Fruit fly (Drosophila melanogaster) whole organism, embryonic: Measurements from ENCODE around the gene CG15282.

Experiments used
- Adf1 ChIP-seq: fragments of 200-800 bp; sonication (Bioruptor generic); IDR thresholded peaks from 2 replicates; pipeline ENCODE4 v1.3.6; 2022; ENCODE audit warnings: missing biosample characterization, missing genetic modification characterization
- BEAF-32 ChIP-seq: fragments of 200-800 bp; sonication (Bioruptor generic); optimal IDR thresholded peaks from 3 replicates; lab custom pipeline; 2017; ENCODE audit warnings: missing biosample characterization, missing genetic modification characterization, mild to moderate bottlenecking, moderate library complexity, missing genetic modification reagents
- CG1024 ChIP-seq: fragments of 200-800 bp; sonication (Bioruptor generic); IDR thresholded peaks from 2 replicates; pipeline ENCODE4 v1.3.6; 2022; ENCODE audit warnings: missing biosample characterization, missing genetic modification characterization
- CG10366 ChIP-seq: fragments of 200-800 bp; sonication (Bioruptor generic); IDR thresholded peaks from 2 replicates; pipeline ENCODE4 v1.3.6; 2022; ENCODE audit warnings: missing biosample characterization, missing genetic modification characterization
- CG11560 ChIP-seq: fragments of 200-800 bp; sonication (Bioruptor generic); IDR thresholded peaks from 3 replicates; pipeline ENCODE4 v1.3.6; 2022; ENCODE audit warnings: missing biosample characterization, missing genetic modification characterization
- CG12155 ChIP-seq: fragments of 200-800 bp; sonication (Bioruptor generic); optimal IDR thresholded peaks from 3 replicates; lab custom pipeline; 2016; ENCODE audit warnings: missing biosample characterization, missing genetic modification characterization
- CG12236 ChIP-seq: fragments of 200-800 bp; sonication (Bioruptor generic); optimal IDR thresholded peaks from 2 replicates; lab custom pipeline; 2016; ENCODE audit warnings: missing biosample characterization, missing genetic modification characterization
- CG12744 ChIP-seq: fragments of 200-800 bp; sonication (Bioruptor generic); optimal IDR thresholded peaks from 2 replicates; lab custom pipeline; 2016; ENCODE audit warnings: missing biosample characterization, missing genetic modification characterization
- CG14965 ChIP-seq: fragments of 200-800 bp; sonication (Bioruptor generic); optimal IDR thresholded peaks from 2 replicates; lab custom pipeline; 2016; ENCODE audit warnings: missing biosample characterization, missing genetic modification characterization, borderline replicate concordance
- CG15601 ChIP-seq: fragments of 200-800 bp; sonication (Bioruptor generic); optimal IDR thresholded peaks from 3 replicates; lab custom pipeline; 2019; ENCODE audit warnings: missing biosample characterization, mild to moderate bottlenecking, missing genetic modification characterization, moderate library complexity
- CG2120 ChIP-seq: fragments of 200-800 bp; sonication (Bioruptor generic); optimal IDR thresholded peaks from 3 replicates; lab custom pipeline; 2016; ENCODE audit warnings: missing biosample characterization, missing genetic modification characterization
- CG31365 ChIP-seq: fragments of 200-800 bp; sonication (Bioruptor generic); optimal IDR thresholded peaks from 2 replicates; lab custom pipeline; 2018; ENCODE audit warnings: missing biosample characterization, mild to moderate bottlenecking, missing genetic modification characterization
- CG3281 ChIP-seq: fragments of 200-800 bp; sonication (Bioruptor generic); optimal IDR thresholded peaks from 3 replicates; lab custom pipeline; 2017; ENCODE audit warnings: missing biosample characterization, mild to moderate bottlenecking, missing genetic modification characterization
- CG3407 ChIP-seq: fragments of 200-800 bp; sonication (Bioruptor generic); optimal IDR thresholded peaks from 2 replicates; lab custom pipeline; 2018; ENCODE audit warnings: missing biosample characterization, mild to moderate bottlenecking, missing genetic modification characterization
- CG34376 ChIP-seq: fragments of 200-800 bp; sonication (Bioruptor generic); optimal IDR thresholded peaks from 2 replicates; lab custom pipeline; 2018; ENCODE audit warnings: missing biosample characterization, mild to moderate bottlenecking, missing genetic modification characterization
- CG4328 ChIP-seq: fragments of 200-800 bp; sonication (Bioruptor generic); optimal IDR thresholded peaks from 3 replicates; lab custom pipeline; 2017; ENCODE audit warnings: missing biosample characterization, missing genetic modification reagents, missing genetic modification characterization
- CG4404 ChIP-seq: fragments of 200-800 bp; sonication (Bioruptor generic); IDR thresholded peaks from 2 replicates; pipeline ENCODE4 v1.3.6; 2022; ENCODE audit warnings: missing biosample characterization, missing genetic modification characterization
- CG4820 ChIP-seq: fragments of 200-800 bp; sonication (Bioruptor generic); optimal IDR thresholded peaks from 3 replicates; lab custom pipeline; 2016; ENCODE audit warnings: missing biosample characterization, missing genetic modification characterization
- CG5180 ChIP-seq: fragments of 200-800 bp; sonication (Bioruptor generic); optimal IDR thresholded peaks from 3 replicates; lab custom pipeline; 2017; ENCODE audit warnings: missing biosample characterization, missing genetic modification characterization, mild to moderate bottlenecking, moderate library complexity, missing genetic modification reagents
- CG5245 ChIP-seq: fragments of 200-800 bp; sonication (Bioruptor generic); optimal IDR thresholded peaks from 3 replicates; lab custom pipeline; 2016; ENCODE audit warnings: missing biosample characterization, missing genetic modification characterization
- CG6175 ChIP-seq: fragments of 200-800 bp; sonication (Bioruptor generic); IDR thresholded peaks from 3 replicates; pipeline ENCODE4 v1.3.6; 2022; ENCODE audit warnings: missing biosample characterization, missing genetic modification characterization
- CG6683 ChIP-seq: fragments of 200-800 bp; sonication (Bioruptor generic); optimal IDR thresholded peaks from 2 replicates; lab custom pipeline; 2017; ENCODE audit warnings: missing biosample characterization, mild to moderate bottlenecking, missing genetic modification characterization, missing genetic modification reagents
- CG6765 ChIP-seq: fragments of 200-800 bp; sonication (Bioruptor generic); optimal IDR thresholded peaks from 3 replicates; lab custom pipeline; 2017; ENCODE audit warnings: missing biosample characterization, mild to moderate bottlenecking, missing genetic modification characterization
- CG7928 ChIP-seq: fragments of 200-800 bp; sonication (Bioruptor generic); optimal IDR thresholded peaks from 2 replicates; lab custom pipeline; 2017; ENCODE audit warnings: missing biosample characterization, mild to moderate bottlenecking, missing genetic modification characterization
- CG8388 ChIP-seq: fragments of 200-800 bp; sonication (Bioruptor generic); optimal IDR thresholded peaks from 2 replicates; lab custom pipeline; 2019; ENCODE audit warnings: missing biosample characterization, mild to moderate bottlenecking, missing genetic modification characterization, moderate library complexity
- CG9876 ChIP-seq: fragments of 200-800 bp; sonication (Bioruptor generic); optimal IDR thresholded peaks from 2 replicates; lab custom pipeline; 2016; ENCODE audit warnings: missing biosample characterization, missing genetic modification characterization
- CG9932 ChIP-seq: fragments of 200-800 bp; sonication (Bioruptor generic); IDR thresholded peaks from 2 replicates; pipeline ENCODE4 v1.3.6; 2022; ENCODE audit warnings: missing biosample characterization, missing genetic modification characterization
- CoRest ChIP-seq: fragments of 200-800 bp; sonication (Bioruptor generic); optimal IDR thresholded peaks from 3 replicates; lab custom pipeline; 2018; ENCODE audit warnings: missing biosample characterization, mild to moderate bottlenecking, missing genetic modification characterization, moderate library complexity
- Deaf1 ChIP-seq: fragments of 200-800 bp; optimal IDR thresholded peaks from 3 replicates; lab custom pipeline; 2019; ENCODE audit warnings: missing biosample characterization, mild to moderate bottlenecking, missing genetic modification characterization, moderate library complexity
- Dip3 ChIP-seq: fragments of 200-800 bp; sonication (Bioruptor generic); optimal IDR thresholded peaks from 3 replicates; lab custom pipeline; 2016; ENCODE audit warnings: missing biosample characterization, missing genetic modification characterization
- Dll ChIP-seq: fragments of 200-800 bp; sonication (Bioruptor generic); IDR thresholded peaks from 4 replicates; pipeline ENCODE4 v1.3.6; 2022; ENCODE audit warnings: missing biosample characterization, missing genetic modification characterization; ENCODE audit not compliant: partially characterized antibody
- HLH4C ChIP-seq: fragments of 200-800 bp; sonication (Bioruptor generic); IDR thresholded peaks from 3 replicates; pipeline ENCODE4 v1.3.6; 2022; ENCODE audit warnings: missing biosample characterization, missing genetic modification characterization; ENCODE audit not compliant: partially characterized antibody
- Hr3 ChIP-seq: fragments of 200-800 bp; sonication (Bioruptor generic); optimal IDR thresholded peaks from 3 replicates; lab custom pipeline; 2016; ENCODE audit warnings: missing biosample characterization, missing genetic modification characterization
- Nf-YA ChIP-seq: fragments of 200-800 bp; sonication (Bioruptor generic); IDR thresholded peaks from 2 replicates; pipeline ENCODE4 v1.3.6; 2022; ENCODE audit warnings: missing biosample characterization, missing genetic modification characterization
- Oli ChIP-seq: fragments of 200-800 bp; sonication (Bioruptor generic); optimal IDR thresholded peaks from 2 replicates; lab custom pipeline; 2018; ENCODE audit warnings: missing biosample characterization, mild to moderate bottlenecking, missing genetic modification characterization, moderate library complexity
- bigmax ChIP-seq: fragments of 200-800 bp; sonication (Bioruptor generic); optimal IDR thresholded peaks from 2 replicates; lab custom pipeline; 2018; ENCODE audit warnings: missing biosample characterization, mild to moderate bottlenecking, missing genetic modification characterization
- chinmo ChIP-seq: fragments of 200-800 bp; sonication (Bioruptor generic); IDR thresholded peaks from 4 replicates; pipeline ENCODE4 v1.3.6; 2022; ENCODE audit warnings: missing biosample characterization, missing genetic modification characterization; ENCODE audit not compliant: partially characterized antibody
- dan ChIP-seq: fragments of 200-800 bp; sonication (Bioruptor generic); IDR thresholded peaks from 2 replicates; pipeline ENCODE4 v1.3.6; 2022; ENCODE audit warnings: missing biosample characterization, missing genetic modification characterization
- ewg ChIP-seq: fragments of 200-800 bp; sonication (Bioruptor generic); optimal IDR thresholded peaks from 3 replicates; lab custom pipeline; 2017; ENCODE audit warnings: mild to moderate bottlenecking, missing biosample characterization, missing genetic modification reagents, missing genetic modification characterization
- gcm ChIP-seq: fragments of 200-800 bp; sonication (Bioruptor generic); optimal IDR thresholded peaks from 2 replicates; lab custom pipeline; 2019; ENCODE audit warnings: missing biosample characterization, mild to moderate bottlenecking, missing genetic modification characterization, moderate library complexity
- grn ChIP-seq: fragments of 200-800 bp; sonication (Bioruptor generic); optimal IDR thresholded peaks from 3 replicates; lab custom pipeline; 2017; ENCODE audit warnings: missing biosample characterization, missing genetic modification characterization
- lilli ChIP-seq: fragments of 200-800 bp; sonication (Bioruptor generic); optimal IDR thresholded peaks from 3 replicates; lab custom pipeline; 2016; ENCODE audit warnings: missing biosample characterization, missing genetic modification characterization
- nom ChIP-seq: fragments of 200-800 bp; sonication (Bioruptor generic); optimal IDR thresholded peaks from 2 replicates; lab custom pipeline; 2017; ENCODE audit warnings: missing biosample characterization, missing genetic modification characterization, mild to moderate bottlenecking, moderate library complexity, missing genetic modification reagents
- p53 ChIP-seq: fragments of 200-800 bp; sonication (Bioruptor generic); optimal IDR thresholded peaks from 2 replicates; lab custom pipeline; 2016; ENCODE audit warnings: missing biosample characterization, missing genetic modification characterization
- sens ChIP-seq: fragments of 200-800 bp; sonication (Bioruptor generic); peaks from one replicate; lab custom pipeline; 2016; ENCODE audit warnings: missing biosample characterization, missing genetic modification characterization
- sim ChIP-seq: fragments of 200-800 bp; sonication (Bioruptor generic); IDR thresholded peaks from 2 replicates; pipeline ENCODE4 v1.3.6; 2022; ENCODE audit warnings: missing biosample characterization, missing genetic modification characterization
- sqz ChIP-seq: fragments of 200-800 bp; sonication (Bioruptor generic); optimal IDR thresholded peaks from 3 replicates; lab custom pipeline; 2018; ENCODE audit warnings: missing biosample characterization, mild to moderate bottlenecking, missing genetic modification characterization
- ssp ChIP-seq: fragments of 200-800 bp; sonication (Bioruptor generic); IDR thresholded peaks from 2 replicates; pipeline ENCODE4 v1.3.6; 2022; ENCODE audit warnings: missing biosample characterization, missing genetic modification characterization
- unc-4 ChIP-seq: fragments of 200-800 bp; sonication (Bioruptor generic); IDR thresholded peaks from 2 replicates; pipeline ENCODE4 v1.3.6; 2022; ENCODE audit warnings: missing biosample characterization, missing genetic modification characterization; ENCODE audit not compliant: partially characterized antibody
- vvl ChIP-seq: fragments of 200-800 bp; sonication (Bioruptor generic); IDR thresholded peaks from 2 replicates; pipeline ENCODE4 v1.3.6; 2022; ENCODE audit warnings: missing biosample characterization, missing genetic modification characterization
- zf30C ChIP-seq: fragments of 200-800 bp; sonication (Bioruptor generic); optimal IDR thresholded peaks from 3 replicates; lab custom pipeline; 2018; ENCODE audit warnings: missing biosample characterization, mild to moderate bottlenecking, missing genetic modification characterization

The CG15282 gene

DNA sequence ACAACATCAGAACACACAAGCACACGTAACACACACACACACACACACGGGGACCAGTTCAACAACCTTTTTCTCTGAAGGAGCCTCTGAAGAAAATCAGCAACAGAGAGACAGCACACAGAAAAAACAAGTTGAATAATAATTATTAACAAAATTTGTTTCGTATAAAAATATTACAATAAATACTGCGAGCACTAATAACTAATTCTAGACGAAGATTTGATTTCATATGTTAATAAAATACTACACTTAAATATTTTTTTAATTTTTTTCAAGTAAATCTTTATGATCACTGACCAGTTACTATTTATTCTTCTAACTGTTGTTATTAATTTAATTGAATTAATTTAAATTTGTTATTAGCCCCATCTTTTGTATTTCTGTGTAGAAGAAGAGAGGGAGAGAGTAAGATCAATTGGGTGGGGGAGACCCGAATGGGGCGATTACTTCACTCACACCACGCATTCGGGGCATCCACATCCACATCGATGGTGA is 37.6 kb upstream of the CG15282 start (continued):
- TF ChIP-seq bigmax (GFP tag; lab: Kevin White, UChicago) (no peak), CG3407 (GFP tag; lab: Kevin White, UChicago) (peak; percentile 67), vvl (GFP tag; lab: Robert Waterston, UW) (peak; percentile 82), sens (GFP tag; lab: Kevin White, UChicago) (peak; percentile 86), dan (GFP tag; lab: Robert Waterston, UW) (no peak), lilli (GFP tag; lab: Kevin White, UChicago) (no peak), CG2120 (GFP tag; lab: Kevin White, UChicago) (no peak), grn (no peak), CG3281 (GFP tag; lab: Kevin White, UChicago) (peak; percentile 23), CG34376 (GFP tag; lab: Kevin White, UChicago) (no peak), unc-4 (GFP tag; lab: Robert Waterston, UW) (no peak), chinmo (GFP tag; lab: Robert Waterston, UW) (no peak), Hr3 (GFP tag; lab: Kevin White, UChicago) (peak; percentile 73), CG5180 (GFP tag; lab: Kevin White, UChicago) (peak; percentile 54), gcm (GFP tag; lab: Kevin White, UChicago) (peak; percentile 87), CG12236 (GFP tag; lab: Kevin White, UChicago) (no peak), CG1024 (no peak), Oli (tag; lab: Kevin White, UChicago) (peak; percentile 79), CG6765 (GFP tag; lab: Kevin White, UChicago) (no peak), HLH4C (GFP tag; lab: Robert Waterston, UW) (no peak), ssp (peak; percentile 63; the same call in 1 of the 2 replicates), CG15601 (tag; lab: Kevin White, UChicago) (peak; percentile 92), CG4820 (GFP tag; lab: Kevin White, UChicago) (peak; percentile 53), Deaf1 (tag; lab: Kevin White, UChicago) (peak; percentile 67), CG4404 (GFP tag; lab: Robert Waterston, UW) (no peak), CG31365 (no peak), sim (GFP tag; lab: Robert Waterston, UW) (peak; percentile 69; the same call in 1 of the 2 replicates), CG7928 (GFP tag; lab: Kevin White, UChicago) (no peak), CG4328 (GFP tag; lab: Kevin White, UChicago) (no peak), CG12155 (no peak), Nf-YA (GFP tag; lab: Robert Waterston, UW) (no peak), Dll (GFP tag; lab: Robert Waterston, UW) (no peak), CG11560 (tag; lab: Robert Waterston, UW) (no peak), CG10366 (GFP tag; lab: Robert Waterston, UW) (no peak), zf30C (GFP tag; lab: Kevin White, UChicago) (peak; percentile 36), CG5245 (GFP tag; lab: Kevin White, UChicago) (peak; percentile 30), CG12744 (GFP tag; lab: Kevin White, UChicago) (no peak), CG6683 (GFP tag; lab: Kevin White, UChicago) (peak; percentile 58), CG8388 (GFP tag; lab: Kevin White, UChicago) (peak; percentile 90), BEAF-32 (no peak), CG14965 (no peak), CG9876 (GFP tag; lab: Kevin White, UChicago) (no peak), CG6175 (no peak), Adf1 (no peak), Dip3 (GFP tag; lab: Kevin White, UChicago) (no peak), CoRest (peak; percentile 91), ewg (GFP tag; lab: Kevin White, UChicago) (peak; percentile 55), sqz (GFP tag; lab: Kevin White, UChicago) (peak; percentile 62), p53 (GFP tag; lab: Kevin White, UChicago) (no peak), nom (GFP tag; lab: Kevin White, UChicago) (peak; percentile 60), CG9932 (GFP tag; lab: Robert Waterston, UW) (no peak)
